Worm (Caenorhabditis elegans) whole organism, mixed stage, embryonic: ENCODE measurements around the gene gcp-2.1.

Experiments used
- cnd-1 ChIP-seq: fragments of 200-800 bp; sonication (Bioruptor generic); optimal IDR thresholded peaks from 2 replicates; lab custom pipeline; 2018; ENCODE audit warnings: mild to moderate bottlenecking, missing genetic modification characterization, missing compliant biosample characterization
- lin-32 ChIP-seq: fragments of 200-800 bp; sonication (Bioruptor generic); optimal IDR thresholded peaks from 2 replicates; lab custom pipeline; 2018; ENCODE audit warnings: mild to moderate bottlenecking, missing genetic modification characterization, missing compliant biosample characterization
- mep-1 ChIP-seq: fragments of 150-350 bp; optimal IDR thresholded peaks from 2 replicates; lab custom pipeline; 2017; ENCODE audit warnings: missing biosample characterization, missing genetic modification reagents, missing genetic modification characterization, inconsistent platforms
- nhr-12 ChIP-seq: fragments of 150-350 bp; optimal IDR thresholded peaks from 2 replicates; lab custom pipeline; 2014; ENCODE audit warnings: missing biosample characterization, missing genetic modification characterization
- snpc-4 ChIP-seq: fragments of 150-350 bp; optimal IDR thresholded peaks from 2 replicates; lab custom pipeline; 2014; ENCODE audit warnings: missing biosample characterization, missing genetic modification characterization
- unc-62 ChIP-seq: fragments of 150-350 bp; optimal IDR thresholded peaks from 2 replicates; lab custom pipeline; 2014; ENCODE audit warnings: missing biosample characterization, missing genetic modification reagents, missing genetic modification characterization

ce11 chrX:328736-329135, 27.1 kb downstream of the gcp-2.1 start:
- no peak for TF ChIP-seq unc-62 (GFP tag; lab: Kevin White, UChicago)
- TF ChIP-seq lin-32 (GFP tag; lab: Kevin White, UChicago): no peak
- no peak for TF ChIP-seq nhr-12 (tag; lab: Kevin White, UChicago)
- no peak for TF ChIP-seq snpc-4 (tag; lab: Kevin White, UChicago)
- TF ChIP-seq mep-1 (tag; lab: Kevin White, UChicago): no peak
- TF ChIP-seq cnd-1 (tag; lab: Kevin White, UChicago): no peak
